Fruit fly (Drosophila melanogaster): ENCODE results near the gene CAH5.
A peak's percentile ranks its signal among the peaks of the same experiment; 100 is the strongest.

CAH5 gene

dm6 chr3R:31222125-31222889 is 40.1 kb upstream of the CAH5 start:
- TF ChIP-seq br (GFP tag; optimal IDR thresholded peaks at IDR 0.05) (peak; percentile 70), foxo (GFP tag; optimal IDR thresholded peaks at IDR 0.05) (peak in 1 of 2 experiments; percentile 77), dl (GFP tag; optimal IDR thresholded peaks at IDR 0.05; ENCODE audit: insufficient read depth in 1 of 2, partially characterized antibody in 2 of 2) (no peak), tai (GFP tag; optimal IDR thresholded peaks at IDR 0.05) (no peak), usp (GFP tag; optimal IDR thresholded peaks at IDR 0.05) (no peak), sage (GFP tag; optimal IDR thresholded peaks at IDR 0.05) (no peak), rgr (GFP tag; optimal IDR thresholded peaks at IDR 0.05) (peak; percentile 72), ey (GFP tag; optimal IDR thresholded peaks at IDR 0.05) (peak; percentile 72), h (GFP tag; optimal IDR thresholded peaks at IDR 0.05) (peak; percentile 83), Hr78 (GFP tag; optimal IDR thresholded peaks at IDR 0.05) (no peak), Jra (GFP tag; optimal IDR thresholded peaks at IDR 0.05) (no peak), dsf (GFP tag; optimal IDR thresholded peaks at IDR 0.05; ENCODE audit: borderline replicate concordance) (no peak), lola (GFP tag; optimal IDR thresholded peaks at IDR 0.05) (no peak), CG9705 (GFP tag; optimal IDR thresholded peaks at IDR 0.05) (peak; percentile 20), psq (GFP tag; optimal IDR thresholded peaks at IDR 0.05) (peak; percentile 49), Hnf4 (GFP tag; optimal IDR thresholded peaks at IDR 0.05) (peak; percentile 46), fru (GFP tag; optimal IDR thresholded peaks at IDR 0.05) (peak; percentile 80), GATAd (GFP tag; optimal IDR thresholded peaks at IDR 0.05) (no peak), jim (GFP tag; optimal IDR thresholded peaks at IDR 0.05) (no peak), CG32264 (GFP tag; optimal IDR thresholded peaks at IDR 0.05) (peak; percentile 8), Mio (GFP tag; optimal IDR thresholded peaks at IDR 0.05) (no peak), Sp1 (GFP tag; optimal IDR thresholded peaks at IDR 0.05) (peak; percentile 60), HLH106 (tag; optimal IDR thresholded peaks at IDR 0.05) (peak; percentile 58), woc (GFP tag; optimal IDR thresholded peaks at IDR 0.05) (peak; percentile 50), OdsH (GFP tag; optimal IDR thresholded peaks at IDR 0.05) (peak; percentile 61), dmrt93B (GFP tag; optimal IDR thresholded peaks at IDR 0.05) (peak; percentile 47), sv (GFP tag; optimal IDR thresholded peaks at IDR 0.05) (peak; percentile 56), brk (GFP tag; optimal IDR thresholded peaks at IDR 0.05) (no peak), Abd-B (GFP tag; optimal IDR thresholded peaks at IDR 0.05) (no peak)

- TF ChIP-seq Hr78 (GFP tag; optimal IDR thresholded peaks at IDR 0.05) (no peak), dl (GFP tag; optimal IDR thresholded peaks at IDR 0.05; ENCODE audit: insufficient read depth in 1 of 2, partially characterized antibody in 2 of 2) (no peak), fru (GFP tag; optimal IDR thresholded peaks at IDR 0.05) (no peak), Sp1 (GFP tag; optimal IDR thresholded peaks at IDR 0.05) (no peak), Vsx2 (GFP tag; optimal IDR thresholded peaks at IDR 0.05; ENCODE audit: partially characterized antibody) (no peak)
Measured at dm6 chr3R:31222890-31223569, 39.4 kb upstream of the CAH5 start.

- no peak for TF ChIP-seq woc (GFP tag; optimal IDR thresholded peaks at IDR 0.05)
- no peak for TF ChIP-seq tai (GFP tag; optimal IDR thresholded peaks at IDR 0.05)
- TF ChIP-seq dmrt93B (GFP tag; optimal IDR thresholded peaks at IDR 0.05): no peak
- peak; percentile 3 for TF ChIP-seq sage (GFP tag; optimal IDR thresholded peaks at IDR 0.05)
- no peak for TF ChIP-seq br (GFP tag; optimal IDR thresholded peaks at IDR 0.05)
- no peak for TF ChIP-seq foxo (GFP tag; optimal IDR thresholded peaks at IDR 0.05)
- TF ChIP-seq Jra (GFP tag; optimal IDR thresholded peaks at IDR 0.05): peak; percentile 37
- TF ChIP-seq Dif (GFP tag; optimal IDR thresholded peaks at IDR 0.05; ENCODE audit: partially characterized antibody): no peak
- peak; percentile 4 for TF ChIP-seq psq (GFP tag; optimal IDR thresholded peaks at IDR 0.05)
- no peak for TF ChIP-seq N (GFP tag; optimal IDR thresholded peaks at IDR 0.05)
- TF ChIP-seq Sp1 (GFP tag; optimal IDR thresholded peaks at IDR 0.05): no peak
- TF ChIP-seq Hr83 (GFP tag; optimal IDR thresholded peaks at IDR 0.05; ENCODE audit: poor library complexity, severe bottlenecking): no peak
- no peak for TF ChIP-seq GATAd (GFP tag; optimal IDR thresholded peaks at IDR 0.05)
- TF ChIP-seq Rel (GFP tag; optimal IDR thresholded peaks at IDR 0.05): no peak
- TF ChIP-seq Rel (tag; optimal IDR thresholded peaks at IDR 0.05): peak; percentile 38
- no peak for TF ChIP-seq pan (optimal IDR thresholded peaks at IDR 0.05)
- no peak for TF ChIP-seq ey (GFP tag; optimal IDR thresholded peaks at IDR 0.05)
- no peak for TF ChIP-seq Vsx2 (GFP tag; optimal IDR thresholded peaks at IDR 0.05; ENCODE audit: partially characterized antibody)
- no peak for TF ChIP-seq CG32264 (GFP tag; optimal IDR thresholded peaks at IDR 0.05)
- no peak for TF ChIP-seq Hnf4 (GFP tag; optimal IDR thresholded peaks at IDR 0.05)
- no peak for TF ChIP-seq Abd-B (GFP tag; optimal IDR thresholded peaks at IDR 0.05)
- peak; percentile 26 for TF ChIP-seq OdsH (GFP tag; optimal IDR thresholded peaks at IDR 0.05)
- no peak for TF ChIP-seq Myc (optimal IDR thresholded peaks at IDR 0.05)
Measured at dm6 chr3R:31223971-31224860, 38.2 kb upstream of the CAH5 start.

Measured in whole organism, wandering third instar larva.